Worm (Caenorhabditis elegans) whole organism, L4/young adult: Measurements from ENCODE around the gene grl-12.

Experiments
- W03F9.2 ChIP-seq: fragments of 150-350 bp; optimal IDR thresholded peaks from 2 replicates; lab custom pipeline; 2014; ENCODE audit warnings: missing biosample characterization, missing genetic modification characterization
- him-1 ChIP-seq: sonication (generic microtip); optimal IDR thresholded peaks from 2 replicates; lab custom pipeline; 2016; ENCODE audit warnings: missing genotype, missing genetic modification reagents, missing genetic modification characterization, missing compliant biosample characterization

ce11 chrV:8683787-8684186 lies 47.0 kb upstream of the grl-12 start:
- TF ChIP-seq him-1 (tag; lab: Kevin White, UChicago) (no peak), W03F9.2 (tag; lab: Kevin White, UChicago) (no peak)
